Fruit fly (Drosophila melanogaster) whole organism, embryonic: ENCODE measurements around the gene mRpS31.

Experiments
- Bgb ChIP-seq: fragments of 200-800 bp; sonication (Bioruptor generic); IDR thresholded peaks from 2 replicates; pipeline ENCODE4 v1.3.6; 2022; ENCODE audit warnings: missing biosample characterization, missing genetic modification characterization; ENCODE audit not compliant: partially characterized antibody
- CG11723 ChIP-seq: fragments of 200-800 bp; sonication (Bioruptor generic); optimal IDR thresholded peaks from 2 replicates; lab custom pipeline; 2017; ENCODE audit warnings: missing biosample characterization, mild to moderate bottlenecking, missing genetic modification characterization
- CG12104 ChIP-seq: fragments of 200-800 bp; sonication (Bioruptor generic); optimal IDR thresholded peaks from 3 replicates; lab custom pipeline; 2016; ENCODE audit warnings: missing biosample characterization, missing genetic modification characterization
- CG14710 ChIP-seq: fragments of 200-800 bp; sonication (Bioruptor generic); optimal IDR thresholded peaks from 3 replicates; lab custom pipeline; 2019; ENCODE audit warnings: missing biosample characterization, mild to moderate bottlenecking, missing genetic modification characterization, moderate library complexity
- CG17912 ChIP-seq: fragments of 200-800 bp; sonication (Bioruptor generic); optimal IDR thresholded peaks from 2 replicates; lab custom pipeline; 2018; ENCODE audit warnings: missing biosample characterization, mild to moderate bottlenecking, missing genetic modification characterization
- CG18619 ChIP-seq: fragments of 200-800 bp; sonication (Bioruptor generic); optimal IDR thresholded peaks from 3 replicates; lab custom pipeline; 2017; ENCODE audit warnings: missing biosample characterization, mild to moderate bottlenecking, missing genetic modification characterization
- CG2116 ChIP-seq: fragments of 200-800 bp; sonication (Bioruptor generic); optimal IDR thresholded peaks from 3 replicates; lab custom pipeline; 2018; ENCODE audit warnings: missing biosample characterization, mild to moderate bottlenecking, missing genetic modification characterization
- CG2129 ChIP-seq: fragments of 200-800 bp; sonication (Bioruptor generic); IDR thresholded peaks from 2 replicates; pipeline ENCODE4 v1.3.6; 2022; ENCODE audit warnings: missing biosample characterization, missing genetic modification characterization; ENCODE audit not compliant: partially characterized antibody
- CG30431 ChIP-seq: fragments of 200-800 bp; sonication (Bioruptor generic); optimal IDR thresholded peaks from 2 replicates; lab custom pipeline; 2017; ENCODE audit warnings: missing biosample characterization, missing genetic modification characterization
- CG33557 ChIP-seq: fragments of 200-800 bp; sonication (Bioruptor generic); optimal IDR thresholded peaks from 2 replicates; lab custom pipeline; 2019; ENCODE audit warnings: missing biosample characterization, mild to moderate bottlenecking, missing genetic modification characterization, moderate library complexity
- CG4730 ChIP-seq: fragments of 200-800 bp; sonication (Bioruptor generic); IDR thresholded peaks from 2 replicates; pipeline ENCODE4 v1.3.6; 2022; ENCODE audit warnings: missing biosample characterization, missing genetic modification characterization
- CG7271 ChIP-seq: fragments of 200-800 bp; sonication (Bioruptor generic); optimal IDR thresholded peaks from 2 replicates; lab custom pipeline; 2018; ENCODE audit warnings: missing biosample characterization, mild to moderate bottlenecking, missing genetic modification characterization, moderate library complexity
- CG8359 ChIP-seq: fragments of 200-800 bp; sonication (Bioruptor generic); optimal IDR thresholded peaks from 2 replicates; lab custom pipeline; 2017; ENCODE audit warnings: missing biosample characterization, mild to moderate bottlenecking, missing genetic modification characterization, borderline replicate concordance
- CG9727 ChIP-seq: fragments of 200-800 bp; sonication (Bioruptor generic); optimal IDR thresholded peaks from 3 replicates; lab custom pipeline; 2017; ENCODE audit warnings: missing biosample characterization, mild to moderate bottlenecking, missing genetic modification characterization
- Dek ChIP-seq: fragments of 200-800 bp; sonication (Bioruptor generic); optimal IDR thresholded peaks from 3 replicates; lab custom pipeline; 2019; ENCODE audit warnings: missing biosample characterization, mild to moderate bottlenecking, missing genetic modification characterization, moderate library complexity
- Eip74EF ChIP-seq, 2 experiments: fragments of 200-800 bp in 1 of 2; fragments of >200 bp in 1 of 2; sonication (Bioruptor generic) in 1 of 2; optimal IDR thresholded peaks; 2 replicates each; lab custom pipeline; 2017 to 2019; ENCODE audit warnings: missing biosample characterization in 2 of 2, missing genetic modification characterization in 2 of 2, mild to moderate bottlenecking in 1 of 2, moderate library complexity in 1 of 2
- Gsc ChIP-seq: fragments of 200-800 bp; sonication (Bioruptor generic); IDR thresholded peaks from 2 replicates; pipeline ENCODE4 v1.3.6; 2022; ENCODE audit warnings: missing biosample characterization, missing genetic modification characterization
- Lhr ChIP-seq: fragments of 200-800 bp; sonication (Bioruptor generic); optimal IDR thresholded peaks from 3 replicates; lab custom pipeline; 2017; ENCODE audit warnings: mild to moderate bottlenecking, missing biosample characterization, missing genetic modification reagents, missing genetic modification characterization
- MTF-1 ChIP-seq: fragments of 200-800 bp; sonication (Bioruptor generic); optimal IDR thresholded peaks from 2 replicates; lab custom pipeline; 2018; ENCODE audit warnings: missing biosample characterization, mild to moderate bottlenecking, missing genetic modification characterization, borderline replicate concordance
- Max ChIP-seq: fragments of 200-800 bp; sonication (Bioruptor generic); optimal IDR thresholded peaks from 2 replicates; lab custom pipeline; 2016; ENCODE audit warnings: missing biosample characterization, mild to moderate bottlenecking, missing genetic modification characterization
- Nf-YB ChIP-seq: fragments of 200-800 bp; sonication (Bioruptor generic); optimal IDR thresholded peaks from 3 replicates; lab custom pipeline; 2019; ENCODE audit warnings: missing biosample characterization, mild to moderate bottlenecking, missing genetic modification characterization, moderate library complexity
- Opbp ChIP-seq: fragments of 200-800 bp; sonication (Bioruptor generic); IDR thresholded peaks from 3 replicates; pipeline ENCODE4 v1.3.6; 2022; ENCODE audit warnings: missing biosample characterization, missing genetic modification characterization; ENCODE audit not compliant: partially characterized antibody
- Sin3A ChIP-seq: fragments of >200 bp; optimal IDR thresholded peaks from 2 replicates; lab custom pipeline; 2018
- Sox100B ChIP-seq: fragments of 200-800 bp; sonication (Bioruptor generic); optimal IDR thresholded peaks from 3 replicates; lab custom pipeline; 2018; ENCODE audit warnings: missing biosample characterization, mild to moderate bottlenecking, missing genetic modification characterization
- Spps ChIP-seq: fragments of 200-800 bp; sonication (Bioruptor generic); optimal IDR thresholded peaks from 2 replicates; lab custom pipeline; 2018; ENCODE audit warnings: missing biosample characterization, mild to moderate bottlenecking, missing genetic modification characterization
- Sry-β ChIP-seq: fragments of 200-800 bp; sonication (Bioruptor generic); optimal IDR thresholded peaks from 2 replicates; lab custom pipeline; 2018; ENCODE audit warnings: missing biosample characterization, mild to moderate bottlenecking, missing genetic modification characterization, moderate library complexity
- Vsx1 ChIP-seq: fragments of 200-800 bp; sonication (Bioruptor generic); optimal IDR thresholded peaks from 2 replicates; lab custom pipeline; 2017; ENCODE audit warnings: missing biosample characterization, mild to moderate bottlenecking, missing genetic modification characterization, missing genetic modification reagents
- Xbp1 ChIP-seq: fragments of 200-800 bp; sonication (Bioruptor generic); optimal IDR thresholded peaks from 3 replicates; lab custom pipeline; 2016; ENCODE audit warnings: missing biosample characterization, mild to moderate bottlenecking, missing genetic modification characterization
- abd-A ChIP-seq: fragments of 200-800 bp; sonication (Bioruptor generic); optimal IDR thresholded peaks from 3 replicates; lab custom pipeline; 2019; ENCODE audit warnings: missing biosample characterization, mild to moderate bottlenecking, missing genetic modification characterization, moderate library complexity
- ap ChIP-seq: fragments of 200-800 bp; sonication (Bioruptor generic); IDR thresholded peaks from 2 replicates; pipeline ENCODE4 v1.3.6; 2022; ENCODE audit warnings: missing biosample characterization, missing genetic modification characterization
- ash1 ChIP-seq: fragments of 200-800 bp; sonication (Bioruptor generic); optimal IDR thresholded peaks from 2 replicates; lab custom pipeline; 2018; ENCODE audit warnings: missing biosample characterization, mild to moderate bottlenecking, missing genetic modification characterization
- bbx ChIP-seq: fragments of 200-800 bp; sonication (Bioruptor generic); IDR thresholded peaks from 2 replicates; pipeline ENCODE4 v1.3.6; 2022; ENCODE audit warnings: missing biosample characterization, missing genetic modification characterization; ENCODE audit not compliant: partially characterized antibody
- bowl ChIP-seq: fragments of 200-800 bp; sonication (Bioruptor generic); IDR thresholded peaks from 2 replicates; pipeline ENCODE4 v1.3.6; 2022; ENCODE audit warnings: missing biosample characterization, missing genetic modification characterization
- fd64A ChIP-seq: fragments of 200-800 bp; sonication (Bioruptor generic); optimal IDR thresholded peaks from 3 replicates; lab custom pipeline; 2018; ENCODE audit warnings: missing biosample characterization, mild to moderate bottlenecking, missing genetic modification characterization
- luna ChIP-seq: fragments of 200-800 bp; sonication (Bioruptor generic); optimal IDR thresholded peaks from 2 replicates; lab custom pipeline; 2016; ENCODE audit warnings: missing biosample characterization, missing genetic modification characterization
- oc ChIP-seq: fragments of 200-800 bp; sonication (Bioruptor generic); optimal IDR thresholded peaks from 2 replicates; lab custom pipeline; 2018; ENCODE audit warnings: missing biosample characterization, mild to moderate bottlenecking, missing genetic modification characterization, moderate library complexity
- pb ChIP-seq: fragments of 200-800 bp; sonication (Bioruptor generic); optimal IDR thresholded peaks from 3 replicates; lab custom pipeline; 2016; ENCODE audit warnings: missing biosample characterization, missing genetic modification characterization
- pho ChIP-seq: fragments of 200-800 bp; sonication (Bioruptor generic); optimal IDR thresholded peaks from 2 replicates; lab custom pipeline; 2016; ENCODE audit warnings: missing biosample characterization, missing genetic modification characterization
- prd ChIP-seq, 3 experiments: fragments of >200 bp in 2 of 3; fragments of 200-800 bp in 1 of 3; sonication (Bioruptor generic) in 1 of 3; optimal IDR thresholded peaks in 2 of 3; IDR thresholded peaks in 1 of 3; 2 replicates in 2 of 3; 3 replicates in 1 of 3; pipeline versions ENCODE4 v1.3.6 to Lab custom; 2017 to 2022; ENCODE audit warnings: missing biosample characterization in 1 of 3, missing genetic modification characterization in 1 of 3
- row ChIP-seq: fragments of 200-800 bp; sonication (Bioruptor generic); IDR thresholded peaks from 3 replicates; pipeline ENCODE4 v1.3.6; 2022; ENCODE audit warnings: missing biosample characterization, missing genetic modification characterization
- sc ChIP-seq, 3 experiments: fragments of >200 bp in 2 of 3; fragments of 200-800 bp in 1 of 3; sonication (Bioruptor generic) in 1 of 3; optimal IDR thresholded peaks; 2 replicates in 2 of 3; 3 replicates in 1 of 3; lab custom pipeline; 2017; ENCODE audit warnings: mild to moderate bottlenecking in 1 of 3, missing biosample characterization in 1 of 3, missing genetic modification characterization in 1 of 3, missing genetic modification reagents in 1 of 3
- shn ChIP-seq: fragments of 200-800 bp; sonication (Bioruptor generic); optimal IDR thresholded peaks from 3 replicates; lab custom pipeline; 2016; ENCODE audit warnings: missing biosample characterization, missing genetic modification characterization
- tup ChIP-seq: fragments of 200-800 bp; sonication (Bioruptor generic); optimal IDR thresholded peaks from 2 replicates; lab custom pipeline; 2016; ENCODE audit warnings: missing biosample characterization, mild to moderate bottlenecking, missing genetic modification characterization, moderate library complexity
- unc-4 ChIP-seq: fragments of 200-800 bp; sonication (Bioruptor generic); IDR thresholded peaks from 2 replicates; pipeline ENCODE4 v1.3.6; 2022; ENCODE audit warnings: missing biosample characterization, missing genetic modification characterization; ENCODE audit not compliant: partially characterized antibody
- wek ChIP-seq: fragments of 200-800 bp; sonication (Bioruptor generic); optimal IDR thresholded peaks from 3 replicates; lab custom pipeline; 2018; ENCODE audit warnings: missing biosample characterization, mild to moderate bottlenecking, missing genetic modification characterization, moderate library complexity

The mRpS31 gene

DNA sequence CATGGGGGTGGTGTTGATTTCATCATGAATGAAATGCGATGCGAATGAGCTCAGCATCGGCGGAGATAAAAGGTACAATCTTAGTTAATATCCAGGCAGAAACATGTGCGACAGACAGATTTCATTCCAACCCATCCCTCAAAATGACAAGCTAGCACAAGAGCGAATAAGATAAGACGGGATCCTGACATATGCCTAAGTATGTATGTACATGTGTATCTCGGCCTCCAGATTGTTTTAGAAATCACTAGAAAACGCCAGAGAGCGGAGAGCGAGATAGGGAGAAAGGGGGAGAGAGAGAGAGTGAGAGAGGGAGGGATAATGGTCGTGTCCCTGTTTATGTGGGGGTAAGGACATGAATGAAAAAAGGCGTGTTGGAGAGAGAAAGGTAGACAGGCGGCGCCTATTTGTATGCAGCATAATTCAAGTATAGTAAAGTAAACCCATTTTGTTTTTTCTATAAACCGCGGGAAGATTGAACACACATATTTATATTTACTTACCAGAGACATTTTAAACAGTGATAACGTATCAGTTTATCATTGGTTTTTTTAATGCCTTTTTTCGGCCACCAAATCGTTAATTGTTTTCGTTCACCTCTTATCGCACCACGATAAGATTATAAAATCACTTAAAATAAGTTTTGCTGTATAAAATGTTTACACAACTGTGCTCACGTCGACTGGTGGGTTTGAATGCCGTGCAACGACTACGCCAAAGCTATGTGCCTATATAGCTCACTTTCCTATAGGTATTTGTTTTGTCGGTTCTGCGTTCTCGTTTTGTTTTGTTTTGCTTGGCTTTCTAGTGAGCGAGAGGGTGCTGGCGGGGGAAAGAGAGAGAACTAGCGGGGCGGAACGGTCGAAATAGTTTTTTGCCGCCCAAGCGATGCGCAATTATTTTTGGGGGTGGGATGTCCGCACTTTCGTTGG, 45.2 kb downstream of the mRpS31 start (continued):
- peak in 1 of 2 experiments; percentile 52 for TF ChIP-seq Eip74EF (GFP tag; optimal IDR thresholded peaks at IDR 0.05; lab: Kevin White, UChicago)
- TF ChIP-seq pb = no peak
- no peak for TF ChIP-seq Spps (tag; lab: Kevin White, UChicago)
- TF ChIP-seq abd-A (tag; lab: Kevin White, UChicago) = peak; percentile 23
- peak; percentile 1 for TF ChIP-seq oc (tag; lab: Kevin White, UChicago)
- no peak for TF ChIP-seq Sry-β (GFP tag; lab: Kevin White, UChicago)
- no peak for TF ChIP-seq CG18619 (GFP tag; lab: Kevin White, UChicago)
- TF ChIP-seq sc (optimal IDR thresholded peaks at IDR 0.05; lab: Kevin White, UChicago) = no peak
- TF ChIP-seq sc (GFP tag; optimal IDR thresholded peaks at IDR 0.05; lab: Kevin White, UChicago) = no peak
- no peak for TF ChIP-seq prd (optimal IDR thresholded peaks at IDR 0.05; lab: Kevin White, UChicago)
- no peak for TF ChIP-seq prd (GFP tag; IDR thresholded peaks at IDR 0.05; lab: Robert Waterston, UW)
- no peak for TF ChIP-seq ap (GFP tag; lab: Robert Waterston, UW)
- TF ChIP-seq Max (GFP tag; lab: Kevin White, UChicago) = no peak
- no peak for TF ChIP-seq Opbp (GFP tag; lab: Robert Waterston, UW)
- TF ChIP-seq MTF-1 (GFP tag; lab: Kevin White, UChicago) = peak; percentile 47
- TF ChIP-seq pho (GFP tag; lab: Kevin White, UChicago) = no peak
- TF ChIP-seq Lhr = no peak
- TF ChIP-seq bowl (GFP tag; lab: Robert Waterston, UW) = no peak
- no peak for TF ChIP-seq CG2129 (GFP tag; lab: Robert Waterston, UW)
- TF ChIP-seq Dek = peak; percentile 36
- TF ChIP-seq CG4730 (GFP tag; lab: Robert Waterston, UW) = no peak
- no peak for TF ChIP-seq CG11723
- TF ChIP-seq luna (GFP tag; lab: Kevin White, UChicago) = no peak
- TF ChIP-seq tup (GFP tag; lab: Kevin White, UChicago) = no peak
- TF ChIP-seq CG7271 (tag; lab: Kevin White, UChicago) = no peak
- TF ChIP-seq CG14710 (tag; lab: Kevin White, UChicago) = no peak
- TF ChIP-seq unc-4 (GFP tag; lab: Robert Waterston, UW) = peak; percentile 19; the same call in 1 of the 2 replicates
- no peak for TF ChIP-seq CG30431 (GFP tag; lab: Kevin White, UChicago)
- no peak for TF ChIP-seq Bgb (GFP tag; lab: Robert Waterston, UW)
- TF ChIP-seq Gsc (GFP tag; lab: Robert Waterston, UW) = no peak
- TF ChIP-seq bbx (GFP tag; lab: Robert Waterston, UW) = no peak; the same call in 1 of the 2 replicates
- peak; percentile 43 for TF ChIP-seq wek (GFP tag; lab: Kevin White, UChicago)
- TF ChIP-seq Sin3A (lab: Kevin White, UChicago) = no peak
- TF ChIP-seq CG12104 (GFP tag; lab: Kevin White, UChicago) = no peak
- TF ChIP-seq CG9727 (GFP tag; lab: Kevin White, UChicago) = peak; percentile 44
- no peak for TF ChIP-seq Xbp1 (GFP tag; lab: Kevin White, UChicago)
- no peak for TF ChIP-seq CG2116 (GFP tag; lab: Kevin White, UChicago)
- peak; percentile 56 for TF ChIP-seq ash1
- TF ChIP-seq CG33557 (GFP tag; lab: Kevin White, UChicago) = peak; percentile 29
- TF ChIP-seq Sox100B (GFP tag; lab: Kevin White, UChicago) = peak; percentile 46
- peak; percentile 52 for TF ChIP-seq CG17912 (GFP tag; lab: Kevin White, UChicago)
- no peak; the same call in 2 of the 3 replicates for TF ChIP-seq row (GFP tag; lab: Robert Waterston, UW)
- no peak for TF ChIP-seq Vsx1 (GFP tag; lab: Kevin White, UChicago)
- TF ChIP-seq fd64A (GFP tag; lab: Kevin White, UChicago) = peak; percentile 57
- TF ChIP-seq Nf-YB = peak; percentile 33
- peak; percentile 27 for TF ChIP-seq CG8359 (GFP tag; lab: Kevin White, UChicago)
- TF ChIP-seq shn (GFP tag; lab: Kevin White, UChicago) = no peak
